Fruit fly (Drosophila melanogaster): Measurements from ENCODE around the gene Cyp4ae1.

Cyp4ae1 gene

DNA sequence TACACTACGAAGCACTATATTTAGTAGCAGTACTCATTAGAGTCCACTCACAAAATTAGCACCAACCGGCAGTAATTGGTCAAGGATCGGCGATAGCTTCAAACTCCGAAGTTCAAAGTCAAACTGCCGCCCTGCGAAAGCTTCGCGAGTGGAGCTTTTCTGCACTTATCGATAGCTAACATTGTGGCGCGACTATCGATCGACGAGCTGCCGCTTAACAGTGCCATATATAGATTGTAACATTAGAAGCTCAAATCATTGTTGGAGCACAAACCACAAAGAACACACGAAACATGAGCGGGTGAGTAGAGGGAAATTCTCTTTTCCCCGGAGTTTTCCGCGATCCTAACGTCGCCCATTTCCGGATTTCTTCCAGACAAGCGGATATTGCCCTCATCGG, 33.7 kb upstream of the Cyp4ae1 start, which contains the start of gene Pgd (continued):
- no peak for TF ChIP-seq kay (GFP tag; optimal IDR thresholded peaks at IDR 0.05)
- no peak for TF ChIP-seq lab (GFP tag; optimal IDR thresholded peaks at IDR 0.05)
- no peak for TF ChIP-seq D19B (GFP tag; optimal IDR thresholded peaks at IDR 0.05)
- no peak for TF ChIP-seq Asciz (GFP tag; optimal IDR thresholded peaks at IDR 0.05)
- peak; percentile 70; the same call in 1 of the 4 replicates for TF ChIP-seq chinmo (GFP tag; IDR thresholded peaks at IDR 0.05; ENCODE audit: partially characterized antibody)
- TF ChIP-seq unc-4 (GFP tag; IDR thresholded peaks at IDR 0.05; ENCODE audit: partially characterized antibody), result peak; percentile 79
- no peak for TF ChIP-seq CG10565 (GFP tag; optimal IDR thresholded peaks at IDR 0.05)
- no peak for TF ChIP-seq B-H1 (GFP tag; IDR thresholded peaks at IDR 0.05)
- TF ChIP-seq CG18599 (GFP tag; optimal IDR thresholded peaks at IDR 0.05), result peak; percentile 26
- peak; percentile 73 for TF ChIP-seq bbx (GFP tag; IDR thresholded peaks at IDR 0.05; ENCODE audit: partially characterized antibody)
- TF ChIP-seq CG2116 (GFP tag; optimal IDR thresholded peaks at IDR 0.05), result peak; percentile 9
- TF ChIP-seq sr (GFP tag; IDR thresholded peaks at IDR 0.05), result no peak
- TF ChIP-seq CG14860 (GFP tag; IDR thresholded peaks at IDR 0.05; ENCODE audit: partially characterized antibody), result 0 out of 3 replicates have a peak, but pooled peaks have one; percentile 12
- peak; percentile 59 for TF ChIP-seq Sry-δ (GFP tag; optimal IDR thresholded peaks at IDR 0.05)
- peak; percentile 58 for TF ChIP-seq nom (GFP tag; optimal IDR thresholded peaks at IDR 0.05)

- no peak; the same call in 1 of the 2 replicates for TF ChIP-seq ara (GFP tag; IDR thresholded peaks at IDR 0.05)
- TF ChIP-seq Ada2b (GFP tag; IDR thresholded peaks at IDR 0.05), result no peak
- peak; percentile 9 for TF ChIP-seq CG9437 (GFP tag; optimal IDR thresholded peaks at IDR 0.05)
- TF ChIP-seq Dek (tag; optimal IDR thresholded peaks at IDR 0.05), result no peak
- no peak for TF ChIP-seq GATAe (GFP tag; conservative IDR thresholded peaks at IDR 0.05)
- TF ChIP-seq Max (GFP tag; optimal IDR thresholded peaks at IDR 0.05), result peak; percentile 31
- peak; percentile 30 for TF ChIP-seq fu2 (GFP tag; optimal IDR thresholded peaks at IDR 0.05)
- no peak for TF ChIP-seq ranshi (GFP tag; IDR thresholded peaks at IDR 0.05)
- TF ChIP-seq CG1024 (GFP tag; IDR thresholded peaks at IDR 0.05), result no peak
- TF ChIP-seq sob (GFP tag; IDR thresholded peaks at IDR 0.05), result peak; percentile 42
- TF ChIP-seq HHEX (GFP tag; optimal IDR thresholded peaks at IDR 0.05), result peak; percentile 2
- TF ChIP-seq CG3163 (GFP tag; optimal IDR thresholded peaks at IDR 0.05), result no peak
- peak; percentile 31 for TF ChIP-seq CG34376 (GFP tag; optimal IDR thresholded peaks at IDR 0.05)
- peak; percentile 36 for TF ChIP-seq Usf (GFP tag; optimal IDR thresholded peaks at IDR 0.05)
- peak; percentile 56 for TF ChIP-seq CG7786 (GFP tag; optimal IDR thresholded peaks at IDR 0.05)
- TF ChIP-seq schlank (tag; optimal IDR thresholded peaks at IDR 0.05), result no peak
- peak in 1 of 2 experiments; percentile 39 for TF ChIP-seq crp (GFP tag; optimal IDR thresholded peaks at IDR 0.05)
- peak; percentile 9 for TF ChIP-seq Side (GFP tag; optimal IDR thresholded peaks at IDR 0.05)
- no peak for TF ChIP-seq CG10431 (GFP tag; optimal IDR thresholded peaks at IDR 0.05)
- peak; percentile 5 for TF ChIP-seq repo (GFP tag; optimal IDR thresholded peaks at IDR 0.05)
- peak; percentile 47 for TF ChIP-seq CG11504 (tag; optimal IDR thresholded peaks at IDR 0.05)
- TF ChIP-seq Hey (tag; optimal IDR thresholded peaks at IDR 0.05), result no peak
- TF ChIP-seq Stat92E (GFP tag; optimal IDR thresholded peaks at IDR 0.05), result peak in 1 of 3 experiments; percentile 3
- peak; percentile 24 for TF ChIP-seq nmo (GFP tag; optimal IDR thresholded peaks at IDR 0.05)
- peak; percentile 3 for TF ChIP-seq CG3281 (GFP tag; optimal IDR thresholded peaks at IDR 0.05)
- peak; percentile 58 for TF ChIP-seq CG15269 (tag; optimal IDR thresholded peaks at IDR 0.05)
- no peak for TF ChIP-seq otp (GFP tag; IDR thresholded peaks at IDR 0.05)
- peak; percentile 13 for TF ChIP-seq jumu (GFP tag; optimal IDR thresholded peaks at IDR 0.05)
- TF ChIP-seq CG14050 (GFP tag; IDR thresholded peaks at IDR 0.05), result no peak
- no peak for TF ChIP-seq CG15514 (GFP tag; optimal IDR thresholded peaks at IDR 0.05)
- TF ChIP-seq CG1603 (tag; optimal IDR thresholded peaks at IDR 0.05), result peak; percentile 8
- peak; percentile 81 for TF ChIP-seq sens (GFP tag)
Observed at dm6 chrX:2145690-2146470, 32.9 kb upstream of the Cyp4ae1 start.
